Fruit fly (Drosophila melanogaster): ENCODE results near the gene CG43814.

The CG43814 gene

dm6 chr2L:18801704-18802103, 3.4 kb downstream of the CG43814 start:
- TF ChIP-seq pan (optimal IDR thresholded peaks at IDR 0.05) (no peak), Dll (optimal IDR thresholded peaks at IDR 0.05) (no peak), usp (GFP tag; optimal IDR thresholded peaks at IDR 0.05) (no peak), EcR (GFP tag; optimal IDR thresholded peaks at IDR 0.05) (no peak), psq (optimal IDR thresholded peaks at IDR 0.05) (no peak), CG8478 (optimal IDR thresholded peaks at IDR 0.05) (no peak)

dm6 chr2L:18796446-18796845, 8.7 kb downstream of the CG43814 start:
- TF ChIP-seq pan (optimal IDR thresholded peaks at IDR 0.05), result no peak
- TF ChIP-seq EcR (GFP tag; optimal IDR thresholded peaks at IDR 0.05), result no peak
- no peak for TF ChIP-seq usp (GFP tag; optimal IDR thresholded peaks at IDR 0.05)
- no peak for TF ChIP-seq CG8478 (optimal IDR thresholded peaks at IDR 0.05)
- no peak for TF ChIP-seq psq (optimal IDR thresholded peaks at IDR 0.05)
- TF ChIP-seq Dll (optimal IDR thresholded peaks at IDR 0.05), result no peak

- no peak for TF ChIP-seq psq (optimal IDR thresholded peaks at IDR 0.05)
- TF ChIP-seq Dll (optimal IDR thresholded peaks at IDR 0.05), result peak; percentile 87
These were observed 9.2 kb downstream of the CG43814 start for dm6 chr2L:18795917-18796402.

- TF ChIP-seq usp (GFP tag; optimal IDR thresholded peaks at IDR 0.05) (no peak), psq (optimal IDR thresholded peaks at IDR 0.05) (no peak)
These were observed 11.9 kb downstream of the CG43814 start for dm6 chr2L:18793243-18793642.

dm6 chr2L:18792806-18793205, 12.3 kb downstream of the CG43814 start, which contains the start of gene ham:
TSS of gene ham (minus strand) at chr2L:18792906.
- TF ChIP-seq psq (optimal IDR thresholded peaks at IDR 0.05) (no peak), usp (GFP tag; optimal IDR thresholded peaks at IDR 0.05) (no peak), CG8478 (optimal IDR thresholded peaks at IDR 0.05) (no peak), pan (optimal IDR thresholded peaks at IDR 0.05) (no peak)

dm6 chr2L:18789773-18790385, 15.3 kb downstream of the CG43814 start:
- TF ChIP-seq usp (GFP tag; optimal IDR thresholded peaks at IDR 0.05), result no peak
- no peak for TF ChIP-seq psq (optimal IDR thresholded peaks at IDR 0.05)
- no peak for TF ChIP-seq EcR (GFP tag; optimal IDR thresholded peaks at IDR 0.05)
- TF ChIP-seq Dll (optimal IDR thresholded peaks at IDR 0.05), result no peak
- no peak for TF ChIP-seq CG8478 (optimal IDR thresholded peaks at IDR 0.05)
- TF ChIP-seq pan (optimal IDR thresholded peaks at IDR 0.05), result no peak

- TF ChIP-seq Dll (optimal IDR thresholded peaks at IDR 0.05) (no peak), CG8478 (optimal IDR thresholded peaks at IDR 0.05) (no peak), usp (GFP tag; optimal IDR thresholded peaks at IDR 0.05) (no peak), EcR (GFP tag; optimal IDR thresholded peaks at IDR 0.05) (no peak), pan (optimal IDR thresholded peaks at IDR 0.05) (no peak), psq (optimal IDR thresholded peaks at IDR 0.05) (no peak)
These were observed 16.2 kb downstream of the CG43814 start for dm6 chr2L:18788953-18789352.

- TF ChIP-seq psq (optimal IDR thresholded peaks at IDR 0.05) (no peak), EcR (GFP tag; optimal IDR thresholded peaks at IDR 0.05) (no peak)
These were observed 17.6 kb downstream of the CG43814 start for dm6 chr2L:18787415-18787989.

dm6 chr2L:18785026-18785600, 20.0 kb downstream of the CG43814 start:
- TF ChIP-seq EcR (GFP tag; optimal IDR thresholded peaks at IDR 0.05), result no peak
- no peak for TF ChIP-seq Dll (optimal IDR thresholded peaks at IDR 0.05)
- no peak for TF ChIP-seq usp (GFP tag; optimal IDR thresholded peaks at IDR 0.05)
- no peak for TF ChIP-seq pan (optimal IDR thresholded peaks at IDR 0.05)
- TF ChIP-seq psq (optimal IDR thresholded peaks at IDR 0.05), result no peak
- TF ChIP-seq CG8478 (optimal IDR thresholded peaks at IDR 0.05), result no peak

dm6 chr2L:18783357-18784040, 21.6 kb downstream of the CG43814 start:
- TF ChIP-seq usp (GFP tag; optimal IDR thresholded peaks at IDR 0.05) (no peak), EcR (GFP tag; optimal IDR thresholded peaks at IDR 0.05) (no peak), CG8478 (optimal IDR thresholded peaks at IDR 0.05) (no peak), pan (optimal IDR thresholded peaks at IDR 0.05) (no peak), Dll (optimal IDR thresholded peaks at IDR 0.05) (no peak), psq (optimal IDR thresholded peaks at IDR 0.05) (no peak)

- TF ChIP-seq pan (optimal IDR thresholded peaks at IDR 0.05) (no peak), Dll (optimal IDR thresholded peaks at IDR 0.05) (no peak), usp (GFP tag; optimal IDR thresholded peaks at IDR 0.05) (no peak), EcR (GFP tag; optimal IDR thresholded peaks at IDR 0.05) (no peak), psq (optimal IDR thresholded peaks at IDR 0.05) (no peak), CG8478 (optimal IDR thresholded peaks at IDR 0.05) (no peak)
These were observed 22.2 kb downstream of the CG43814 start for dm6 chr2L:18782936-18783335.

dm6 chr2L:18782212-18782825, 22.8 kb downstream of the CG43814 start:
- TF ChIP-seq pan (optimal IDR thresholded peaks at IDR 0.05) (no peak), CG8478 (optimal IDR thresholded peaks at IDR 0.05) (no peak), psq (optimal IDR thresholded peaks at IDR 0.05) (no peak), EcR (GFP tag; optimal IDR thresholded peaks at IDR 0.05) (no peak), usp (GFP tag; optimal IDR thresholded peaks at IDR 0.05) (no peak), Dll (optimal IDR thresholded peaks at IDR 0.05) (no peak)
